Fruit fly (Drosophila melanogaster) S2 (cell line): ENCODE data around the gene Tm1.

Experiments used
- CG8478 ChIP-seq: fragments of >200 bp; optimal IDR thresholded peaks from 2 replicates; lab custom pipeline; 2018
- CTCF ChIP-seq, 2 experiments: fragments of >200 bp; optimal IDR thresholded peaks; 2 replicates each; lab custom pipeline; 2018

The Tm1 gene

DNA sequence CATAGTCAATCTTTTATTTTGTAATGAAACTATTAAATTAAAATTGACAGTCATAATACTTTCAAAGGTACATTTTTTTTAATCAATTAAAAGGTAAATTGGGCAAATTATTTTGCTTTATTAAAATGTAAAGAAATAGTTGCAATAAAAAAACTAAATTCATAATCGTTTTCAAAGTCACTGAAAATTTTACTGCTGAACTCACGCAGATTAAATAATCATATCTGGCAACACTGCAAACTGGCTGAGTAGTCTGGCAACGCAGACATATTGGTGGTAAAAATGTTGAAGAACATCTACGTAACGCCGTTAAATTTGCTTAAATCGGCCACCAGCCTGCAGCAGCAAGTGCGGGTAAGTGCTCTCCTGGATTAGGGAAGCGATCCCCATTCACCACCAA is 52.5 kb downstream of the Tm1 start, which contains the start of gene mRpL9:
mRpL9 (plus strand) TSS at position 267 of the 400 bp plus-strand sequence.
- TF ChIP-seq CTCF (optimal IDR thresholded peaks at IDR 0.05; lab: Kevin White, UChicago) (peak; percentile 4 to 23), CG8478 (lab: Kevin White, UChicago) (no peak)

- TF ChIP-seq CG8478 (lab: Kevin White, UChicago): no peak
- TF ChIP-seq CTCF (optimal IDR thresholded peaks at IDR 0.05; lab: Kevin White, UChicago): peak; percentile 41 to 48
Observed at dm6 chr3R:15332994-15333393, 55.0 kb downstream of the Tm1 start, which contains the start of the genes Fkbp39 and Cyfip. Gene Fkbp39 (minus strand): TSS chr3R:15333133. Gene Cyfip (plus strand): TSS chr3R:15333266.

dm6 chr3R:15339111-15339510 is 61.1 kb downstream of the Tm1 start:
- TF ChIP-seq CTCF (optimal IDR thresholded peaks at IDR 0.05; lab: Kevin White, UChicago) (no peak), CG8478 (lab: Kevin White, UChicago) (no peak)

DNA sequence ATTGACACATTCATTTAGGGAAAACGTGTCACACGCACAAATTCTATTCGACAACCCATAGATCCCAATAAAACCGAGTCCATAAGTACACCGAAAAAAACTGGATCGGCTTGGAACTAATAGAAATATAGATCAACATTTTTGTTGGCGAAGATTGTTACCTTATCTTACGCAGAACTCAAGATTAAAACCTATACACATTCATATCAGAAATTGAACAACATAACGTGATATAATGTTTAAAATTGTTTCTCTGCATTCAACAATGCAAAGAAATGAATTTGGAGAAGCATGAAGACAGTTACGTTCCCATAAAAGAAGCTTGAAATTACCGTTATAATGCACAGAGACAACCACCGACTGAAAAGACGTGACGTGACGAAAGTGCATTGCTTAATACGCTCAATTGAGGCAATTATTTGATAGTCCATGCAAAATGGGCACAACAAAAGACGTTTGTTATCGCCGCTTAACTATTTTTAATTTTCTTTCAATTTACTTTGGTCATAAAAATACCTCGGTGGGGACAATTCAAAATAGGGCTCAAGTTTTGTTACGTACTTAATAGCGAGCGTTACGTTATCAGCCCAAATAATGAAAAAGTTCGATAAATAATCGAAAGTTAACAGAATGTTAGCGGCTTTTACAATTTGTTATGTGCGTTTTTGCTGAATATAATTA is 62.2 kb downstream of the Tm1 start, which contains the start of gene SerRS-m:
SerRS-m (plus strand) TSS at position 616 of the 681 bp plus-strand sequence.
- TF ChIP-seq CTCF (optimal IDR thresholded peaks at IDR 0.05; lab: Kevin White, UChicago): no peak
- TF ChIP-seq CG8478 (lab: Kevin White, UChicago): no peak

- TF ChIP-seq CG8478 (lab: Kevin White, UChicago): no peak
- no peak for TF ChIP-seq CTCF (optimal IDR thresholded peaks at IDR 0.05; lab: Kevin White, UChicago)
Observed at dm6 chr3R:15342432-15342925, 64.5 kb downstream of the Tm1 start.

dm6 chr3R:15342926-15343685 is 65.1 kb downstream of the Tm1 start, which contains the start of gene Nagk:
Gene Nagk (minus strand): TSS chr3R:15343256.
- TF ChIP-seq CG8478 (lab: Kevin White, UChicago): no peak
- TF ChIP-seq CTCF (optimal IDR thresholded peaks at IDR 0.05; lab: Kevin White, UChicago): no peak

DNA sequence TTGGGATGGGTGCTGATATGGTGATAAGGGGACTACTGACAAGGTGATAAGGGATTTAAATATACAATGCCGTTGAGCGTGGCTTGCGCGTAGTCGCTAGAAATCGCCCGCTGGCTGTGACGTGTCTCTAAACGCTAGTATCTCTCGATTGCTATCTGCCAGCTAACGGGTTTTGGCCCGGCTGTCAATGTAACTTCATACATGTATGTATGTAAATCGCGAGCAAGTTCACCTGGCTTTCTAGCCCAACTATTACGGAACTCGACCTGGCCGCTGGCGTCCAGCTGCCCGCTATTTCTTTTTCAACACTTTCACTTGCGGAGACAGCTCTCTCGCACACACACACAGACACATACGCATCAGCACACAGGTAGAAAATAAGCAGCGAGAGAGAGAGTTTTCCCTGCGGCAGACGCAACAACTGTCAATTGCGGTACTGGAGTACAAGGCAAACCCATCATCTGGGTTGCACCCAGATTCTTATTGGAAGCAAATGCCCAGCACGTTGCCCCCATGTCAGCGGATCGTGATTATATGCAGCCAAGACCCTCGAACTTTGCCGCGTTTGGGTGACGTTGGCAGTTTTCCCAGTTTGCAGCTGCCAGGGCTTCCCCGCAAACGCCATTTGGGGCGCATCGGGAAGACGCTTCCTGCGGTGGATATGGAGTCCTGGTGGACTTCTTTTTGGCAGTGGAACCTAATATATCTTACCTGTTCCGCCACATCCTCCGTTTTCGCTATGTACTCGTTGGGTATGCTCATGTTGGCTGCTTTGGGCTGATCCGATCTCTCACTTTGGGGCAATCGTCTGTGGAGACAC is 67.4 kb downstream of the Tm1 start:
- TF ChIP-seq CTCF (optimal IDR thresholded peaks at IDR 0.05; lab: Kevin White, UChicago): no peak
- no peak for TF ChIP-seq CG8478 (lab: Kevin White, UChicago)

- no peak for TF ChIP-seq CTCF (optimal IDR thresholded peaks at IDR 0.05; lab: Kevin White, UChicago)
Observed at dm6 chr3R:15346018-15346383, 68.0 kb downstream of the Tm1 start, which contains the start of the genes Surf4 and CG31301. Gene Surf4 (minus strand): TSS chr3R:15346176. Gene CG31301 (plus strand): TSS chr3R:15346205.

- TF ChIP-seq CG8478 (lab: Kevin White, UChicago) (no peak), CTCF (optimal IDR thresholded peaks at IDR 0.05; lab: Kevin White, UChicago) (no peak)
Observed at dm6 chr3R:15347822-15348221, 69.8 kb downstream of the Tm1 start, which contains the start of the genes CG42726 and CG42727. Gene CG42726 (plus strand): TSS chr3R:15348048. Gene CG42727 (plus strand): TSS chr3R:15348048.

- TF ChIP-seq CTCF (optimal IDR thresholded peaks at IDR 0.05; lab: Kevin White, UChicago) (no peak), CG8478 (lab: Kevin White, UChicago) (no peak)
Observed at dm6 chr3R:15350993-15351426, 73.0 kb downstream of the Tm1 start, which contains the start of the genes Trs33 and Tmtc4. Gene Trs33 (minus strand): TSS chr3R:15350995. Gene Tmtc4 (plus strand): TSS chr3R:15351225.

dm6 chr3R:15354019-15354418 is 76.0 kb downstream of the Tm1 start:
- TF ChIP-seq CTCF (optimal IDR thresholded peaks at IDR 0.05; lab: Kevin White, UChicago) (no peak), CG8478 (lab: Kevin White, UChicago) (no peak)

- no peak for TF ChIP-seq CTCF (optimal IDR thresholded peaks at IDR 0.05; lab: Kevin White, UChicago)
- TF ChIP-seq CG8478 (lab: Kevin White, UChicago): no peak
Observed at dm6 chr3R:15356152-15356551, 78.1 kb downstream of the Tm1 start.

DNA sequence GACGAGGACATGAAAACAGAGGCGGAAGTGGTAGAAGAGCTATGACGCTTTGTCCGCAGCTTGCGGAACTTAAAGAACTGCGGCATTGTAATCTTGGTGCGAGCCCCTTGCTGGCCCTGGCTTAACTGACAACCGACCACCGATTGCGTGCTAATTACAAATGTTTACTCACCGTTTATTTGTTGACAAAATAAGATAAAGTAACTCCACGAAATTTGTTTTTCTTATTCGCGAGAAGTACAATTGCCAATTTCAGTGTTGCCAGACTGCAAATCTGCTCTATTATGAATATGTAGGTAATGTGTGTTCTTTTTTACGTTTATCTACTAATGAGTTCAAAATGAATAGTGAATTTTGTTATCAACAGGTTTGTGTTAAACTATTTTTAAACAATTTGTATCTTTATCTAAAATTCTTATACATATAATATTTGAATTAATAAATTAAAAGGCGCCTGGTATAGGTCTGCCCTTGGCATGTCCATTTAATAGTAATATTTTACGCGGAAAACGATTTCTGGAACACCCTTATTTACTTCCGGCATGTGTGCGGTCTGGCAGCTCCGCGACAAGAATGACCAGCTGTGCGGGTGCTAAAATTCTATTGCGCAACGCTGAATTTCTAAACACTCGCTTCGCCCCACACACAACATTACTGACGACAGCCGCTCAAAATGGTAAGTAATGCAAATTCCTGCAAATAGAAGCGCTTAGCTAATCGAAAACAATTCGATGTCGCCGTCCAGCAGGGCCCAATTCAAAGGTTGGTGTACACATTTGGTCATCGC is 78.8 kb downstream of the Tm1 start, which contains the start of the genes Atg4b and Hibch:
Atg4b (minus strand) TSS at position 280 of the 787 bp plus-strand sequence.
Hibch (plus strand) TSS at position 585 of the 787 bp plus-strand sequence.
- TF ChIP-seq CG8478 (lab: Kevin White, UChicago) (no peak), CTCF (optimal IDR thresholded peaks at IDR 0.05; lab: Kevin White, UChicago) (no peak)
